Fruit fly (Drosophila melanogaster) whole organism, adult: Measurements from ENCODE around the gene CG4218.

Experiments used
- CG12768 ChIP-seq: fragments of 200-800 bp; sonication (Bioruptor generic); optimal IDR thresholded peaks from 2 replicates; lab custom pipeline; 2017; ENCODE audit warnings: missing biosample characterization, missing genetic modification characterization, mild to moderate bottlenecking, moderate library complexity, missing genetic modification reagents
- CG7045 ChIP-seq: fragments of 200-800 bp; sonication (Bioruptor generic); optimal IDR thresholded peaks from 2 replicates; lab custom pipeline; 2017; ENCODE audit warnings: missing biosample characterization, mild to moderate bottlenecking, missing genetic modification characterization

- TF ChIP-seq CG12768 (GFP tag; lab: Kevin White, UChicago) (no peak), CG7045 (GFP tag; lab: Kevin White, UChicago) (no peak)
These were observed 3.9 kb upstream of the CG4218 start for dm6 chr2L:14552819-14553218.
